Worm (Caenorhabditis elegans) whole organism, dauer: ENCODE results near the gene JC8.16.

Source experiments
- unc-62 ChIP-seq: sonication (generic microtip); optimal IDR thresholded peaks from 2 replicates; lab custom pipeline; 2017; ENCODE audit warnings: missing biosample characterization, missing genetic modification reagents, missing genetic modification characterization

Gene JC8.16

DNA sequence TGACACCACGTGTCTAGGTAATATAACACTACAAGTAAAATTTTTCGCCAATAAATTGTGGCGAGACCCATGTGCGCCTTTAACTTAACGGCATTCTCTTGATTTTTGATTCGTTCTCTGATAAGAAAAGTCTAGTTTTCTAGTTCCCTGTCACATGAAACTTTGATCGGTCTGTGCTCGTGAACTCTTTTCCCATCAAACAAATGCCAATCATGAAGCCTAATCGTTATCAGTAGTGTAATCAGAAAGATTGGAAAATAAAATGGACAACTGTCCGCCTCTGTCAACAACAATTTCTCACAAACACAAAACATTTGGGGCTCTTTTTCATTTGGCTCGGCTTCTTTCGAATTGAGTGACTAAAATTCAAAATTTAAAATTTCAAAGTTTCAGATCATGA, 5.1 kb upstream of the JC8.16 start, which contains the start of gene ttr-45:
ttr-45 (plus strand) TSS at position 385 of the 400 bp plus-strand sequence.
- TF ChIP-seq unc-62, result no peak

- no peak for TF ChIP-seq unc-62
These were observed 3.1 kb upstream of the JC8.16 start, which contains the start of gene bus-12 for ce11 chrIV:13255886-13256285. bus-12 (plus strand) TSS chrIV:13256186.

DNA sequence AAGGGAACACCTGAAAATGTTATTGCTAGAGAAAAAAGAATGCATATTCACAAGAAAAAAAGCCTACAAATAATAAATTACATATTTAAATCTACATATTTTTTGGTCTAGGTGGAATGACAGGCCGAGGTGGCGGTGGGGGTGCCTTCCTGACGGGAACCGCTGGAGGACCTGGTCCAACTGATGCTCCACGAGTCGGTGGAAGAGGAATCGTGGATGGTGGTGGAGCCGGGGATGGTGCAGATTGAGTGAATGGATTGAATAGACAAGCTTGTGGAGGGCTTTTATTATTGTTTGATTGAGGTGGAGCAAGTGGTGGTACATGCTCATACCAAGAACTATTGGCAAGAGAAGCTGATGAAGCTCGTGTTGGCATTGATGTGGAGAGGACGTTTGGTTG, 2.8 kb downstream of the JC8.16 start:
- no peak for TF ChIP-seq unc-62

- no peak for TF ChIP-seq unc-62
These were observed 9.4 kb downstream of the JC8.16 start for ce11 chrIV:13268385-13268784.

DNA sequence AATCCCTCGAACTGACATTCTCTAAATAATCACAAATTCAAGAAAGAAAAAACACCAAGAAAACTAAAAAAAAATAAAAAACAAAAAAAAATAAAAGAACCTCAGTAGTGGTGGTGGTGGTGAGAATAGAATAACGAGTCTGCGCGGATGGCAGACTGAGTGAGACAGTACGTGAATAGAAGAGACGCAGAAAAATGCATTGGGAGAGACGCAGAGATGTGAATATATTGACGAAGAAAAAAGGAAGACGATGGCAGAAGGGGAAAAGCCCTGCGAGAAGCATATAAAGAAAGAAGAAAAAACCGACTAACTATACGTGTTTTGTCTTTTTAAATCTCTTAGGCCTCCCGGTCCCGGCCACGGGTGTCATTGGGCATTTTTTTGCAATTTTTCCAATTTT, 13.5 kb downstream of the JC8.16 start, which contains the start of gene unc-26:
unc-26 (minus strand) TSS at position 23 of the 400 bp plus-strand sequence.
- TF ChIP-seq unc-62, result no peak

ce11 chrIV:13282778-13283177, 23.8 kb downstream of the JC8.16 start, which contains the start of gene cpsf-3:
cpsf-3 (minus strand) TSS chrIV:13282878.
- no peak for TF ChIP-seq unc-62

DNA sequence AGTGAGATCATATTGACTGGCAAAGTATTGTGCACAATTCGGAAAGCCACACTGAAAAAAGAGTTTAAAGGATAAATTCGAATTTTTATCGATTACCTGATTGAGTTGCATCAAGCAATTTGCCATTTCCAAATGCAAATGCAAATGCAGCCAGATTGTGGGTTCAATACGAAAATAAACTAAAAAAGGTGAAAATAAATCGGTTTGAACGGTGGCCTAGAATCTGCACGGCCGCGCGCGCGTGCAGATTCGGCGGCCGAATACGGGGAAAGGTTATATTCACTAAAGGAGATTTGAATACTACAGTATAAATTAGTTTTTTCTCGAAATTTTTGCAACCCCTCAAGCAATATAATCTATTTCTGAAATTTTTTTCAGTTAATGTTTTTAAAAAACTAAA, 30.3 kb downstream of the JC8.16 start, which contains the start of gene Y67H2A.10:
Y67H2A.10 (minus strand) TSS at position 184 of the 400 bp plus-strand sequence.
- TF ChIP-seq unc-62, result no peak

ce11 chrIV:13290239-13290638, 31.3 kb downstream of the JC8.16 start:
- TF ChIP-seq unc-62, result no peak

DNA sequence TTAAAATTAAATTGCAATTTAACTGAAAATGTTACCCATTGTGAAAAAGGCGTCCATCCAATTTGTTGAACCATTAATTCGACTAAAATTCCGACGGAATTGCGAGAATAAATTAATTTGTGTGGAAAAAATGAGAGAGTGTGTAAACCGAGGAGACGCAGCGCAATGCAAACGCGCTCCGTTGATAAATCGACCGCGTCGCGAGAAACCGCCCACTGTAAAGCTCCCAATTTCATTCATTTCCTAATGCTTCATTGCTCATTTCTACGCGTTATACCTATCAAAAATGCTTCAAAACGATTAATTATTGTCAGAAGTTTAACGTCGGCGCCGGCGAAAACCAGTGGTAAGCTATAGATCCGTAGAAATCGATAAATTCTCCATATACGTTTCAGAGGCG, 38.8 kb downstream of the JC8.16 start, which contains the start of the genes Y67H2A.2 and micu-1:
Y67H2A.2 (minus strand) TSS at position 74 of the 400 bp plus-strand sequence.
micu-1 (plus strand) TSS at position 181 of the 400 bp plus-strand sequence.
- no peak for TF ChIP-seq unc-62

- no peak for TF ChIP-seq unc-62
These were observed 40.7 kb downstream of the JC8.16 start for ce11 chrIV:13299648-13300047.

- no peak for TF ChIP-seq unc-62
These were observed 41.1 kb downstream of the JC8.16 start, which contains the start of gene kdp-1 for ce11 chrIV:13300109-13300508. kdp-1 (plus strand) TSS chrIV:13300188.

DNA sequence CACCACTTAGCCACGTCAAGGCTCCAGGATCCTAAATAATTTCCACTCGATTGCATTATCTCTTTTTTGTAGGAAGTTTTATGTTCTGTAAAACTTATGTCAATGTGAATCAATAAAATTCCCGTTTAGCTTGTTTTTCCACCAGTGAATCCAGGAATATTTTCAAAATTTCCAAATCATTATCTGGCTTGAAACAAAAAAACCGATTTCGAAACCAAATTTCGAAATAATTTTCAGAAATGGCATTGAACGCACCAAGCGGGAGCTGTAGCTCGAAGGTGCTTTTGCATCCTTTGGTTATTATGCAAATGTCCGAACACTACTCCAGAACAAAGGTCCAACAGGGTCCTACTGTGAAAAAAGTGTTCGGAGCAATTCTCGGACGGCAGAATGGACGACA, 41.6 kb downstream of the JC8.16 start, which contains the start of gene csn-6:
csn-6 (plus strand) TSS at position 234 of the 400 bp plus-strand sequence.
- TF ChIP-seq unc-62, result no peak

- no peak for TF ChIP-seq unc-62
These were observed 44.5 kb downstream of the JC8.16 start, which contains the start of gene Y67H2A.7 for ce11 chrIV:13303442-13303841. Y67H2A.7 (plus strand) TSS chrIV:13303742.

- no peak for TF ChIP-seq unc-62
These were observed 45.8 kb downstream of the JC8.16 start for ce11 chrIV:13304786-13305185.

DNA sequence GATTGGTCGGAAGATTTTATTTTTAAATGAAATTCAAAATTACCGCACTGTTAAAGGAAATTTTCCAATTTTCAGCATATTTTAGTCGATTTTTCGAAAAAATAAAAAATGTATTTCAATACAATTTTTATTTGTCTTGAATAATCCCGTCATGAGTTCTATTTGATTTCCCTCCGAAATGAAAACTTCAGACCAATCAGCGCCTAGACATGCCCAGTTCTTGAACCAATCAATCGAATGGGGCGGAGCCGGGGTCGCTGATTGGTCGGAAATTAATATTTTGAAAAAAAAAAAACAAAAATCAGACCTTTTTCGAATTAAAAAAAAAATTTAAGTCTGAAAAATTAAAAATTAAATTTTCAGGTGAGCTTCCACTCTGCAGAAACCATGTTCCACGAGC, 50.7 kb downstream of the JC8.16 start:
- TF ChIP-seq unc-62, result no peak
